Worm (Caenorhabditis elegans): Measurements from ENCODE around the gene jmjd-3.3.
A peak's percentile ranks its signal among the peaks of the same experiment; 100 is the strongest.

The jmjd-3.3 gene

DNA sequence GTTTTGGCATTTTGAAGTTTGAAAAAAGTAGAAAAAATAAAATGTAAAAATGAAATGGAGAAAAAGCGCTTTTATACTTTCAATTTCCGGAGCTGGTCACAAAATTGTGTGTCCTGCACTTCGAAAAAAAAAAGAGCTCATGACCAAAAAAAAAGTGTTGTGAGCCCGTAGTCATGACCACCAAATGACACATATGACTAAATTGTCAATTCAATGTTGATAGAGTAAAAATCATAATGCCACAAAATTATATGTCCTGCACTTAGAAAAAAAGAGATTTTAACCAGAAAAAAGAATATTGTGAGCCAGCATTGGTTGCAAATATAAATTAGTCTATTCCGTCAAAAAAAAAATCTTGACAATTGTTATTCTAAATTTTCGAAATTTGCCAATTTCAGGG lies 37.0 kb upstream of the jmjd-3.3 start, which contains the start of gene F02C12.2:
Gene F02C12.2 (minus strand): TSS at position 101 of the 400 bp plus-strand sequence.
- TF ChIP-seq unc-39 (tag; optimal IDR thresholded peaks at IDR 0.05) (no peak), nhr-129 (tag; optimal IDR thresholded peaks at IDR 0.05) (no peak), lin-13 (GFP tag; optimal IDR thresholded peaks at IDR 0.05) (no peak), alr-1 (tag; optimal IDR thresholded peaks at IDR 0.05) (no peak), F13H6.1 (tag; optimal IDR thresholded peaks at IDR 0.05) (no peak), gmeb-1 (tag; optimal IDR thresholded peaks at IDR 0.05) (no peak), ztf-11 (tag; optimal IDR thresholded peaks at IDR 0.05) (no peak), lin-39 (tag; optimal IDR thresholded peaks at IDR 0.05) (no peak), unc-55 (GFP tag; optimal IDR thresholded peaks at IDR 0.05) (no peak), unc-62 (GFP tag; optimal IDR thresholded peaks at IDR 0.05) (no peak), fos-1 (tag; optimal IDR thresholded peaks at IDR 0.05) (no peak), lin-11 (tag; optimal IDR thresholded peaks at IDR 0.05) (no peak), mdl-1 (tag; optimal IDR thresholded peaks at IDR 0.05) (no peak)

DNA sequence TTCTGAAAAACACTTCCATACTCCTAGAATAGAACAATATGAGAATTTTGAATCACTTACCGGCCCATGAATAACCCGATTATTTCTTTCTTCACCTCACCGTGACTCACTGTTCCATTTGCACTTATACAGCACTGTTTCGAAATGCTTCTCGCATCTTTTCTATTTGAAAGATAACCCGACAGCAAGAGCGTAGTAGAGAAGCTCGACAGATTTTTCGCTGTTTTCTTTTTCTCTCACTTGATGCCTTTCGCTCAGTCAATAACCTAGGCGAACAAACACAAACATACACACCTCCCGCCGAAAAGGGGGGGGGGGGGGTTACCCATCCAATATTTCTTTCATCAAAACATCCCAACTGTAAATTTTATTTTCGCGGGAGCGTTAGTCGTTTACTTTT lies 34.9 kb upstream of the jmjd-3.3 start:
- no peak for TF ChIP-seq ZK546.5 (tag; optimal IDR thresholded peaks at IDR 0.05)
- TF ChIP-seq fos-1 (tag; optimal IDR thresholded peaks at IDR 0.05) = peak; percentile 95
- no peak for TF ChIP-seq nhr-23 (tag; optimal IDR thresholded peaks at IDR 0.05)
- TF ChIP-seq elt-3 (tag; optimal IDR thresholded peaks at IDR 0.05) = no peak
- no peak for TF ChIP-seq skn-1 (tag; optimal IDR thresholded peaks at IDR 0.05)
- TF ChIP-seq sma-3 (GFP tag; optimal IDR thresholded peaks at IDR 0.05) = peak; percentile 22
- no peak for TF ChIP-seq zag-1 (tag; optimal IDR thresholded peaks at IDR 0.05)
- TF ChIP-seq nhr-25 (tag; optimal IDR thresholded peaks at IDR 0.05) = no peak
- peak; percentile 0 for TF ChIP-seq gmeb-1 (tag; optimal IDR thresholded peaks at IDR 0.05)
- TF ChIP-seq F13H6.1 (tag; optimal IDR thresholded peaks at IDR 0.05) = peak; percentile 55
- TF ChIP-seq lin-39 (tag; optimal IDR thresholded peaks at IDR 0.05) = no peak
- no peak for TF ChIP-seq dmd-4 (tag; optimal IDR thresholded peaks at IDR 0.05)
- peak; percentile 45 for TF ChIP-seq nhr-129 (tag; optimal IDR thresholded peaks at IDR 0.05)
- TF ChIP-seq C34F6.9 (tag; optimal IDR thresholded peaks at IDR 0.05) = peak; percentile 20
- no peak for TF ChIP-seq alr-1 (tag; optimal IDR thresholded peaks at IDR 0.05)
- no peak for TF ChIP-seq nhr-21 (tag; optimal IDR thresholded peaks at IDR 0.05)
- no peak for TF ChIP-seq lsy-2 (tag; optimal IDR thresholded peaks at IDR 0.05)
- TF ChIP-seq nhr-10 (tag; optimal IDR thresholded peaks at IDR 0.05) = no peak
- no peak for TF ChIP-seq mdl-1 (tag; optimal IDR thresholded peaks at IDR 0.05)
- TF ChIP-seq ceh-82 (tag; optimal IDR thresholded peaks at IDR 0.05) = no peak
- TF ChIP-seq aly-2 (tag; optimal IDR thresholded peaks at IDR 0.05) = no peak
- TF ChIP-seq peb-1 (tag; optimal IDR thresholded peaks at IDR 0.05) = no peak
- no peak for TF ChIP-seq nhr-11 (tag; optimal IDR thresholded peaks at IDR 0.05)
- no peak for TF ChIP-seq unc-55 (GFP tag; optimal IDR thresholded peaks at IDR 0.05)
- TF ChIP-seq lin-11 (tag; optimal IDR thresholded peaks at IDR 0.05) = no peak
- no peak for TF ChIP-seq nhr-12 (tag; optimal IDR thresholded peaks at IDR 0.05)
- TF ChIP-seq nhr-6 (tag; optimal IDR thresholded peaks at IDR 0.05) = no peak
- TF ChIP-seq sma-9 (GFP tag; optimal IDR thresholded peaks at IDR 0.05) = peak; percentile 49
- TF ChIP-seq sma-9 (tag; optimal IDR thresholded peaks at IDR 0.05) = no peak
- no peak for TF ChIP-seq unc-62 (GFP tag; optimal IDR thresholded peaks at IDR 0.05)
- TF ChIP-seq mbf-1 (tag; optimal IDR thresholded peaks at IDR 0.05) = no peak
- TF ChIP-seq sem-4 (tag; optimal IDR thresholded peaks at IDR 0.05) = no peak
- peak; percentile 10 for TF ChIP-seq blmp-1 (tag; optimal IDR thresholded peaks at IDR 0.05; ENCODE audit: insufficient read depth)

DNA sequence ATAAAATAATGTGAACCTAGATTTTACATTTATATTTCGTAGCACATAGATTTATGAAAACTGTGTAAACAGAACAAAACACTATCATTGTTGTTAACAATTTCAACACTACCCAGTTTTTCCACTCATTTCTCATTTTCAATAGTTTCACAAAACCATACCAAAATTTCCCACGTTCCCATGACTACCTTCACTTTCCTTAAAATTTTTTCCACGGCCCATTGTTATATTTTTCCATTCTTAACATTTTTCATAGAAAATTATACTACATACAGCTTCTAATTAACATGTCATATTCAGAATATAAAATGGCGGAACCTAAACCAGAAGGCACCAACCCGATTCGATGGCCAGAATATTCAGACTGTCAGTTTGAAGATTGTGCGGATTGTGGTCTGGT lies 34.4 kb upstream of the jmjd-3.3 start, which contains the start of gene F02C12.1:
Gene F02C12.1 (plus strand): TSS at position 301 of the 400 bp plus-strand sequence.
- TF ChIP-seq dmd-4 (tag; optimal IDR thresholded peaks at IDR 0.05) (no peak), ztf-4 (tag; optimal IDR thresholded peaks at IDR 0.05) (no peak), egl-27 (tag; optimal IDR thresholded peaks at IDR 0.05) (no peak), fos-1 (tag; optimal IDR thresholded peaks at IDR 0.05) (no peak), C34F6.9 (tag; optimal IDR thresholded peaks at IDR 0.05) (no peak), elt-1 (tag; optimal IDR thresholded peaks at IDR 0.05) (no peak), unc-39 (tag; optimal IDR thresholded peaks at IDR 0.05) (no peak), ztf-1 (GFP tag; conservative IDR thresholded peaks at IDR 0.05) (no peak), gmeb-1 (tag; optimal IDR thresholded peaks at IDR 0.05) (no peak), nhr-21 (tag; optimal IDR thresholded peaks at IDR 0.05) (no peak), ama-1 (optimal IDR thresholded peaks at IDR 0.05) (no peak), crh-2 (tag; optimal IDR thresholded peaks at IDR 0.05) (no peak), snpc-4 (tag; optimal IDR thresholded peaks at IDR 0.05) (no peak), nhr-25 (tag; optimal IDR thresholded peaks at IDR 0.05) (no peak), ZK546.5 (tag; optimal IDR thresholded peaks at IDR 0.05) (no peak), lsy-2 (tag; optimal IDR thresholded peaks at IDR 0.05) (no peak)

Measured in whole organism, L2 larva.